Worm (Caenorhabditis elegans): ENCODE results near the gene F22F7.7.

- no peak for TF ChIP-seq bed-1 (GFP tag; IDR thresholded peaks at IDR 0.05)
- no peak for TF ChIP-seq ama-1 (optimal IDR thresholded peaks at IDR 0.05)
- TF ChIP-seq ama-1 (GFP tag; optimal IDR thresholded peaks at IDR 0.05), result no peak
- no peak for TF ChIP-seq ceh-27 (GFP tag; optimal IDR thresholded peaks at IDR 0.05)
- TF ChIP-seq aptf-3 (GFP tag; IDR thresholded peaks at IDR 0.05), result no peak
- TF ChIP-seq F39B2.1 (GFP tag; IDR thresholded peaks at IDR 0.05), result no peak
Observed at ce11 chrV:2103118-2103517, 36.7 kb downstream of the F22F7.7 start, which contains the start of gene F36F12.1.

All from whole organism, young adult.